Worm (Caenorhabditis elegans) whole organism, L2 larva: Measurements from ENCODE around the gene col-178.
A peak's percentile ranks its signal among the peaks of the same experiment; 100 is the strongest.

Source experiments
- C34F6.9 ChIP-seq: fragments of 150-350 bp; optimal IDR thresholded peaks from 2 replicates; lab custom pipeline; 2014; ENCODE audit warnings: missing biosample characterization, missing genetic modification characterization
- F13H6.1 ChIP-seq: sonication (generic microtip); optimal IDR thresholded peaks from 2 replicates; lab custom pipeline; 2016; ENCODE audit warnings: missing genetic modification characterization, missing compliant biosample characterization
- R02D3.7 ChIP-seq: fragments of 150-350 bp; optimal IDR thresholded peaks from 2 replicates; lab custom pipeline; 2014; ENCODE audit warnings: missing biosample characterization, missing genetic modification characterization
- Y55F3AM.14 ChIP-seq: fragments of 200-800 bp; sonication (Bioruptor generic); optimal IDR thresholded peaks from 2 replicates; lab custom pipeline; 2018; ENCODE audit warnings: mild to moderate bottlenecking, missing genetic modification characterization, missing compliant biosample characterization
- ZK546.5 ChIP-seq: sonication (generic microtip); optimal IDR thresholded peaks from 2 replicates; lab custom pipeline; 2017; ENCODE audit warnings: missing biosample characterization, missing genetic modification characterization
- alr-1 ChIP-seq: fragments of 150-350 bp; optimal IDR thresholded peaks from 2 replicates; lab custom pipeline; 2014; ENCODE audit warnings: missing biosample characterization, missing genetic modification characterization
- aly-2 ChIP-seq: fragments of 150-350 bp; optimal IDR thresholded peaks from 2 replicates; lab custom pipeline; 2014; ENCODE audit warnings: missing biosample characterization, missing genetic modification characterization
- ama-1 ChIP-seq: fragments of 150-350 bp; optimal IDR thresholded peaks from 2 replicates; lab custom pipeline; 2018; ENCODE audit warnings: inconsistent platforms
- blmp-1 ChIP-seq: sonication (generic microtip); optimal IDR thresholded peaks from 2 replicates; lab custom pipeline; 2017; ENCODE audit warnings: missing genetic modification characterization, mild to moderate bottlenecking, missing compliant biosample characterization, antibody characterized with exemption, moderate library complexity; ENCODE audit not compliant: insufficient read depth
- ceh-16 ChIP-seq: fragments of 150-350 bp; optimal IDR thresholded peaks from 2 replicates; lab custom pipeline; 2014; ENCODE audit warnings: missing biosample characterization, missing genetic modification characterization
- ceh-82 ChIP-seq: fragments of 150-350 bp; optimal IDR thresholded peaks from 2 replicates; lab custom pipeline; 2014; ENCODE audit warnings: missing biosample characterization, missing genetic modification characterization
- crh-2 ChIP-seq: sonication (generic microtip); optimal IDR thresholded peaks from 2 replicates; lab custom pipeline; 2017; ENCODE audit warnings: missing biosample characterization, missing genetic modification characterization
- dmd-4 ChIP-seq: sonication (generic microtip); optimal IDR thresholded peaks from 2 replicates; lab custom pipeline; 2017; ENCODE audit warnings: missing biosample characterization, missing genetic modification characterization
- egl-27 ChIP-seq: sonication (generic microtip); optimal IDR thresholded peaks from 3 replicates; lab custom pipeline; 2017; ENCODE audit warnings: missing biosample characterization, missing genetic modification reagents, missing genetic modification characterization
- elt-1 ChIP-seq: fragments of 150-350 bp; optimal IDR thresholded peaks from 2 replicates; lab custom pipeline; 2014; ENCODE audit warnings: missing biosample characterization, missing genetic modification characterization
- elt-3 ChIP-seq: sonication (generic microtip); optimal IDR thresholded peaks from 2 replicates; lab custom pipeline; 2017; ENCODE audit warnings: missing biosample characterization, missing genetic modification characterization
- fos-1 ChIP-seq: fragments of 150-350 bp; optimal IDR thresholded peaks from 2 replicates; lab custom pipeline; 2014; ENCODE audit warnings: missing biosample characterization, missing genetic modification characterization
- gmeb-1 ChIP-seq: fragments of 150-350 bp; optimal IDR thresholded peaks from 2 replicates; lab custom pipeline; 2014; ENCODE audit warnings: missing biosample characterization, missing genetic modification characterization
- lin-11 ChIP-seq: fragments of 150-350 bp; sonication (generic microtip); optimal IDR thresholded peaks from 2 replicates; lab custom pipeline; 2014; ENCODE audit warnings: missing biosample characterization, missing genetic modification characterization, inconsistent platforms, mixed read lengths
- lin-13 ChIP-seq: fragments of 150-350 bp; optimal IDR thresholded peaks from 2 replicates; lab custom pipeline; 2014; ENCODE audit warnings: missing biosample characterization, missing genetic modification reagents, missing genetic modification characterization
- lin-39 ChIP-seq: fragments of 150-350 bp; optimal IDR thresholded peaks from 2 replicates; lab custom pipeline; 2014; ENCODE audit warnings: missing biosample characterization, missing genetic modification reagents, missing genetic modification characterization
- lsy-2 ChIP-seq, 2 experiments: fragments of 150-350 bp in 1 of 2; sonication (generic microtip) in 1 of 2; optimal IDR thresholded peaks; 2 replicates each; lab custom pipeline; 2014 to 2017; ENCODE audit warnings: missing biosample characterization in 2 of 2, missing genetic modification characterization in 2 of 2
- mab-5 ChIP-seq: fragments of 150-350 bp; optimal IDR thresholded peaks from 2 replicates; lab custom pipeline; 2014; ENCODE audit warnings: missing biosample characterization, missing genetic modification characterization
- mbf-1 ChIP-seq: sonication (generic microtip); optimal IDR thresholded peaks from 2 replicates; lab custom pipeline; 2017; ENCODE audit warnings: missing biosample characterization, missing genetic modification characterization
- mdl-1 ChIP-seq, 2 experiments: fragments of 150-350 bp in 1 of 2; sonication (generic microtip) in 1 of 2; optimal IDR thresholded peaks; 2 replicates each; lab custom pipeline; 2017; ENCODE audit warnings: missing biosample characterization in 2 of 2, missing genetic modification characterization in 2 of 2
- nhr-10 ChIP-seq: sonication (generic microtip); optimal IDR thresholded peaks from 2 replicates; lab custom pipeline; 2017; ENCODE audit warnings: missing biosample characterization, missing genetic modification characterization
- nhr-11 ChIP-seq: fragments of 150-350 bp; optimal IDR thresholded peaks from 2 replicates; lab custom pipeline; 2014; ENCODE audit warnings: missing biosample characterization, missing genetic modification characterization
- nhr-12 ChIP-seq: fragments of 150-350 bp; optimal IDR thresholded peaks from 2 replicates; lab custom pipeline; 2014; ENCODE audit warnings: missing biosample characterization, missing genetic modification characterization
- nhr-129 ChIP-seq: fragments of 150-350 bp; optimal IDR thresholded peaks from 2 replicates; lab custom pipeline; 2014; ENCODE audit warnings: missing biosample characterization, missing genetic modification characterization
- nhr-21 ChIP-seq: fragments of 150-350 bp; optimal IDR thresholded peaks from 2 replicates; lab custom pipeline; 2014; ENCODE audit warnings: missing biosample characterization, missing genetic modification characterization
- nhr-23 ChIP-seq: fragments of 150-350 bp; optimal IDR thresholded peaks from 2 replicates; lab custom pipeline; 2014; ENCODE audit warnings: missing biosample characterization, missing genetic modification reagents, missing genetic modification characterization
- nhr-237 ChIP-seq: fragments of 150-350 bp; optimal IDR thresholded peaks from 2 replicates; lab custom pipeline; 2014; ENCODE audit warnings: missing biosample characterization, missing genetic modification characterization
- nhr-25 ChIP-seq: fragments of 150-350 bp; sonication (generic microtip); optimal IDR thresholded peaks from 3 replicates; lab custom pipeline; 2014; ENCODE audit warnings: missing biosample characterization, missing genetic modification characterization
- nhr-6 ChIP-seq: fragments of 150-350 bp; optimal IDR thresholded peaks from 2 replicates; lab custom pipeline; 2014; ENCODE audit warnings: missing biosample characterization, missing genetic modification characterization
- nhr-77 ChIP-seq: fragments of 150-350 bp; optimal IDR thresholded peaks from 2 replicates; lab custom pipeline; 2014; ENCODE audit warnings: missing biosample characterization, missing genetic modification characterization
- peb-1 ChIP-seq: fragments of 150-350 bp; optimal IDR thresholded peaks from 2 replicates; lab custom pipeline; 2014; ENCODE audit warnings: missing biosample characterization, missing genetic modification characterization
- sem-4 ChIP-seq: fragments of 150-350 bp; optimal IDR thresholded peaks from 2 replicates; lab custom pipeline; 2014; ENCODE audit warnings: missing biosample characterization, missing genetic modification reagents, missing genetic modification characterization
- skn-1 ChIP-seq: sonication (generic microtip); optimal IDR thresholded peaks from 2 replicates; lab custom pipeline; 2017; ENCODE audit warnings: missing biosample characterization, missing genetic modification characterization
- sma-3 ChIP-seq: sonication (generic microtip); optimal IDR thresholded peaks from 2 replicates; lab custom pipeline; 2016; ENCODE audit warnings: missing genetic modification reagents, missing genetic modification characterization, missing compliant biosample characterization
- sma-9 ChIP-seq, 2 experiments: fragments of 150-350 bp in 1 of 2; sonication (generic microtip) in 1 of 2; optimal IDR thresholded peaks; 2 replicates each; lab custom pipeline; 2014 to 2016; ENCODE audit warnings: missing genetic modification characterization in 2 of 2, mild to moderate bottlenecking in 1 of 2, missing biosample characterization in 1 of 2, missing compliant biosample characterization in 1 of 2, missing genetic modification reagents in 1 of 2, moderate library complexity in 1 of 2
- snpc-4 ChIP-seq: fragments of 150-350 bp; optimal IDR thresholded peaks from 2 replicates; lab custom pipeline; 2014; ENCODE audit warnings: missing biosample characterization, missing genetic modification characterization
- unc-39 ChIP-seq: fragments of 150-350 bp; optimal IDR thresholded peaks from 2 replicates; lab custom pipeline; 2014; ENCODE audit warnings: missing biosample characterization, missing genetic modification characterization
- unc-55 ChIP-seq: fragments of 150-350 bp; sonication (generic microtip); optimal IDR thresholded peaks from 3 replicates; lab custom pipeline; 2014; ENCODE audit warnings: missing biosample characterization, missing genetic modification reagents, missing genetic modification characterization
- unc-62 ChIP-seq: fragments of 150-350 bp; optimal IDR thresholded peaks from 2 replicates; lab custom pipeline; 2014; ENCODE audit warnings: missing biosample characterization, missing genetic modification reagents, missing genetic modification characterization
- zag-1 ChIP-seq: fragments of 150-350 bp; optimal IDR thresholded peaks from 2 replicates; lab custom pipeline; 2014; ENCODE audit warnings: missing biosample characterization, missing genetic modification characterization
- ztf-1 ChIP-seq: fragments of 200-800 bp; sonication (Bioruptor generic); conservative IDR thresholded peaks from 2 replicates; pipeline ENCODE4 v1.3.6; 2022; ENCODE audit warnings: missing genetic modification characterization, missing compliant biosample characterization
- ztf-11 ChIP-seq: sonication (generic microtip); optimal IDR thresholded peaks from 2 replicates; lab custom pipeline; 2017; ENCODE audit warnings: missing biosample characterization, missing genetic modification characterization
- ztf-4 ChIP-seq: fragments of 150-350 bp; optimal IDR thresholded peaks from 2 replicates; lab custom pipeline; 2014; ENCODE audit warnings: missing biosample characterization, missing genetic modification characterization

col-178 gene

DNA sequence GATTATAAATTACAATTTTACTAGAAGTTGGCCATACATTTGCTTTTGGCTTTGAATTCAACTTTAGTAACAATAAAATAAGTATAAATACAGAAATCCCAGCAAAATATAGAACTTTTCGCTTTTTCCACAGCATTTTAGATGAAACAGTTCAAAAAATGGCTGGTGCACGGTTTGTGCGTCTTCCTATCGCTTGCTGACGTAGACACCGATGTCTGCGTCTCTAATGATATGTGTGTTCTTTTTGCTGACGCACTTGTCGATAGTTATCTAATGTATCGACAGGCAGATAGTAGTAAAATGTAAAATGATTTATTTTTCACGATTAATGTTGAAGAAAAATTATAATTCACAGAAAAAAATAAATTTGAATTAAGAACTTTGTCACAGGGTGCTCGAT, 7.7 kb downstream of the col-178 start, which contains the start of gene hst-2:
Gene hst-2 (minus strand): TSS at position 203 of the 400 bp plus-strand sequence.
- TF ChIP-seq mbf-1 (tag; lab: Kevin White, UChicago) (no peak), lin-39 (tag; lab: Kevin White, UChicago) (peak; percentile 10), ama-1 (lab: Kevin White, UChicago) (peak; percentile 15), ceh-16 (no peak), ztf-4 (tag; lab: Kevin White, UChicago) (peak; percentile 76), crh-2 (tag; lab: Kevin White, UChicago) (peak; percentile 94), lin-11 (tag; lab: Kevin White, UChicago) (peak; percentile 46), gmeb-1 (tag; lab: Kevin White, UChicago) (peak; percentile 89), sem-4 (tag; lab: Kevin White, UChicago) (peak; percentile 80), dmd-4 (tag; lab: Kevin White, UChicago) (peak; percentile 50), blmp-1 (peak; percentile 61), ZK546.5 (tag; lab: Kevin White, UChicago) (no peak), nhr-11 (no peak), skn-1 (no peak), lin-13 (GFP tag; lab: Kevin White, UChicago) (peak; percentile 88), nhr-10 (tag; lab: Kevin White, UChicago) (peak; percentile 60), nhr-129 (tag; lab: Kevin White, UChicago) (peak; percentile 90), unc-39 (tag; lab: Kevin White, UChicago) (no peak), nhr-12 (peak; percentile 6), R02D3.7 (tag; lab: Kevin White, UChicago) (peak; percentile 34), snpc-4 (tag; lab: Kevin White, UChicago) (peak; percentile 37), egl-27 (tag; lab: Kevin White, UChicago) (peak; percentile 86), F13H6.1 (tag; lab: Kevin White, UChicago) (peak; percentile 93), aly-2 (tag; lab: Kevin White, UChicago) (no peak), C34F6.9 (tag; lab: Kevin White, UChicago) (no peak), Y55F3AM.14 (GFP tag; lab: Kevin White, UChicago) (no peak), peb-1 (tag; lab: Kevin White, UChicago) (no peak), zag-1 (tag; lab: Kevin White, UChicago) (peak; percentile 39), unc-55 (GFP tag; lab: Kevin White, UChicago) (peak; percentile 94), sma-3 (GFP tag; lab: Kevin White, UChicago) (peak; percentile 92), nhr-6 (tag; lab: Kevin White, UChicago) (peak; percentile 92), nhr-21 (peak; percentile 92), nhr-25 (tag; lab: Kevin White, UChicago) (peak; percentile 95), nhr-237 (tag; lab: Kevin White, UChicago) (peak; percentile 53), mdl-1 (tag; optimal IDR thresholded peaks at IDR 0.05; lab: Kevin White, UChicago) (peak in 1 of 2 experiments; percentile 66), elt-1 (tag; lab: Kevin White, UChicago) (no peak), nhr-77 (tag; lab: Kevin White, UChicago) (peak; percentile 75), ceh-82 (tag; lab: Kevin White, UChicago) (no peak), lsy-2 (tag; optimal IDR thresholded peaks at IDR 0.05; lab: Kevin White, UChicago) (peak; percentile 79 to 94), nhr-23 (tag; lab: Kevin White, UChicago) (no peak), unc-62 (GFP tag; lab: Kevin White, UChicago) (peak; percentile 3), mab-5 (tag; lab: Kevin White, UChicago) (peak; percentile 91), fos-1 (tag; lab: Kevin White, UChicago) (peak; percentile 77), sma-9 (GFP tag; optimal IDR thresholded peaks at IDR 0.05; lab: Kevin White, UChicago) (peak; percentile 97), sma-9 (tag; optimal IDR thresholded peaks at IDR 0.05; lab: Kevin White, UChicago) (no peak), ztf-1 (GFP tag; lab: Robert Waterston, UW) (no peak), ztf-11 (tag; lab: Kevin White, UChicago) (no peak), elt-3 (no peak), alr-1 (tag; lab: Kevin White, UChicago) (no peak)
